Fruit fly (Drosophila melanogaster) whole organism, embryonic: ENCODE measurements around the gene mRpS31.

Experiments used
- Antp ChIP-seq: fragments of 200-800 bp; sonication (Bioruptor generic); optimal IDR thresholded peaks from 3 replicates; lab custom pipeline; 2016; ENCODE audit warnings: missing biosample characterization, missing genetic modification characterization
- C15 ChIP-seq: fragments of 200-800 bp; sonication (Bioruptor generic); IDR thresholded peaks from 3 replicates; pipeline ENCODE4 v1.3.6; 2022; ENCODE audit warnings: missing biosample characterization, missing genetic modification characterization
- CG1024 ChIP-seq: fragments of 200-800 bp; sonication (Bioruptor generic); IDR thresholded peaks from 2 replicates; pipeline ENCODE4 v1.3.6; 2022; ENCODE audit warnings: missing biosample characterization, missing genetic modification characterization
- CG10267 ChIP-seq: fragments of 200-800 bp; sonication (Bioruptor generic); optimal IDR thresholded peaks from 2 replicates; lab custom pipeline; 2018; ENCODE audit warnings: missing biosample characterization, mild to moderate bottlenecking, missing genetic modification characterization, moderate library complexity
- CG10321 ChIP-seq: fragments of 200-800 bp; sonication (Bioruptor generic); IDR thresholded peaks from 2 replicates; pipeline ENCODE4 v1.3.6; 2022; ENCODE audit warnings: missing biosample characterization, missing genetic modification characterization
- CG10543 ChIP-seq: fragments of 200-800 bp; sonication (Bioruptor generic); optimal IDR thresholded peaks from 3 replicates; lab custom pipeline; 2017; ENCODE audit warnings: missing biosample characterization, mild to moderate bottlenecking, missing genetic modification characterization, moderate library complexity
- CG12769 ChIP-seq: fragments of 200-800 bp; sonication (Bioruptor generic); optimal IDR thresholded peaks from 2 replicates; lab custom pipeline; 2019; ENCODE audit warnings: missing biosample characterization, mild to moderate bottlenecking, missing genetic modification characterization, moderate library complexity
- CG14860 ChIP-seq: fragments of 200-800 bp; sonication (Bioruptor generic); IDR thresholded peaks from 3 replicates; pipeline ENCODE4 v1.3.6; 2022; ENCODE audit warnings: missing biosample characterization, missing genetic modification characterization; ENCODE audit not compliant: partially characterized antibody
- CG1647 ChIP-seq: fragments of 200-800 bp; sonication (Bioruptor generic); optimal IDR thresholded peaks from 3 replicates; lab custom pipeline; 2016; ENCODE audit warnings: missing biosample characterization, missing genetic modification characterization
- CG18764 ChIP-seq: fragments of 200-800 bp; sonication (Bioruptor generic); optimal IDR thresholded peaks from 3 replicates; lab custom pipeline; 2016; ENCODE audit warnings: missing biosample characterization, missing genetic modification characterization
- CG2120 ChIP-seq: fragments of 200-800 bp; sonication (Bioruptor generic); optimal IDR thresholded peaks from 3 replicates; lab custom pipeline; 2016; ENCODE audit warnings: missing biosample characterization, missing genetic modification characterization
- CG30403 ChIP-seq: fragments of 200-800 bp; sonication (Bioruptor generic); optimal IDR thresholded peaks from 3 replicates; lab custom pipeline; 2016; ENCODE audit warnings: missing biosample characterization, missing genetic modification characterization
- CG31441 ChIP-seq: fragments of 200-800 bp; sonication (Bioruptor generic); IDR thresholded peaks from 2 replicates; pipeline ENCODE4 v1.3.6; 2022; ENCODE audit warnings: missing biosample characterization, missing genetic modification characterization
- CG32772 ChIP-seq: fragments of 200-800 bp; sonication (Bioruptor generic); IDR thresholded peaks from 2 replicates; pipeline ENCODE4 v1.3.6; 2022; ENCODE audit warnings: missing biosample characterization, missing genetic modification characterization
- CG33213 ChIP-seq: fragments of 200-800 bp; sonication (Bioruptor generic); optimal IDR thresholded peaks from 3 replicates; lab custom pipeline; 2016; ENCODE audit warnings: missing biosample characterization, missing genetic modification characterization
- CG3995 ChIP-seq: fragments of 200-800 bp; sonication (Bioruptor generic); optimal IDR thresholded peaks from 3 replicates; lab custom pipeline; 2016; ENCODE audit warnings: missing biosample characterization, missing genetic modification characterization
- CG4820 ChIP-seq: fragments of 200-800 bp; sonication (Bioruptor generic); optimal IDR thresholded peaks from 3 replicates; lab custom pipeline; 2016; ENCODE audit warnings: missing biosample characterization, missing genetic modification characterization
- CG5953 ChIP-seq: fragments of 200-800 bp; sonication (Bioruptor generic); IDR thresholded peaks from 2 replicates; pipeline ENCODE4 v1.3.6; 2022; ENCODE audit warnings: missing biosample characterization, missing genetic modification characterization
- CG7786 ChIP-seq: fragments of 200-800 bp; sonication (Bioruptor generic); optimal IDR thresholded peaks from 2 replicates; lab custom pipeline; 2016; ENCODE audit warnings: missing biosample characterization, missing genetic modification characterization
- CG8290 ChIP-seq, 3 experiments: fragments of 200-800 bp; sonication (Bioruptor generic); optimal IDR thresholded peaks; 2 replicates each; lab custom pipeline; 2016 to 2019; ENCODE audit warnings: missing biosample characterization in 3 of 3, missing genetic modification characterization in 3 of 3, mild to moderate bottlenecking in 2 of 3, moderate library complexity in 1 of 3
- CG8944 ChIP-seq: fragments of 200-800 bp; sonication (Bioruptor generic); optimal IDR thresholded peaks from 3 replicates; lab custom pipeline; 2016; ENCODE audit warnings: missing biosample characterization, missing genetic modification characterization
- CG9817 ChIP-seq: fragments of 200-800 bp; sonication (Bioruptor generic); optimal IDR thresholded peaks from 2 replicates; lab custom pipeline; 2018; ENCODE audit warnings: missing biosample characterization, mild to moderate bottlenecking, missing genetic modification characterization, moderate library complexity
- CG9932 ChIP-seq: fragments of 200-800 bp; sonication (Bioruptor generic); IDR thresholded peaks from 2 replicates; pipeline ENCODE4 v1.3.6; 2022; ENCODE audit warnings: missing biosample characterization, missing genetic modification characterization
- Doc2 ChIP-seq: fragments of 200-800 bp; sonication (Bioruptor generic); IDR thresholded peaks from 2 replicates; pipeline ENCODE4 v1.3.6; 2022; ENCODE audit warnings: missing biosample characterization, missing genetic modification characterization
- Fer1 ChIP-seq: fragments of 200-800 bp; sonication (Bioruptor generic); optimal IDR thresholded peaks from 2 replicates; lab custom pipeline; 2017; ENCODE audit warnings: missing biosample characterization, mild to moderate bottlenecking, missing genetic modification characterization
- Hr39 ChIP-seq: fragments of >200 bp; optimal IDR thresholded peaks from 2 replicates; lab custom pipeline; 2017
- Neu2 ChIP-seq: fragments of 200-800 bp; sonication (Bioruptor generic); optimal IDR thresholded peaks from 3 replicates; lab custom pipeline; 2016; ENCODE audit warnings: missing biosample characterization, missing genetic modification characterization, borderline replicate concordance
- PHDP ChIP-seq: fragments of 200-800 bp; sonication (Bioruptor generic); optimal IDR thresholded peaks from 3 replicates; lab custom pipeline; 2018; ENCODE audit warnings: missing biosample characterization, mild to moderate bottlenecking, missing genetic modification characterization, moderate library complexity
- Sox102F ChIP-seq: fragments of 200-800 bp; sonication (Bioruptor generic); optimal IDR thresholded peaks from 2 replicates; lab custom pipeline; 2018; ENCODE audit warnings: missing biosample characterization, mild to moderate bottlenecking, missing genetic modification characterization, moderate library complexity
- Spps ChIP-seq: fragments of 200-800 bp; sonication (Bioruptor generic); optimal IDR thresholded peaks from 2 replicates; lab custom pipeline; 2018; ENCODE audit warnings: missing biosample characterization, mild to moderate bottlenecking, missing genetic modification characterization
- ap ChIP-seq: fragments of 200-800 bp; sonication (Bioruptor generic); IDR thresholded peaks from 2 replicates; pipeline ENCODE4 v1.3.6; 2022; ENCODE audit warnings: missing biosample characterization, missing genetic modification characterization
- az2 ChIP-seq: fragments of 200-800 bp; sonication (Bioruptor generic); optimal IDR thresholded peaks from 3 replicates; lab custom pipeline; 2016; ENCODE audit warnings: missing biosample characterization, missing genetic modification characterization
- bab2 ChIP-seq: fragments of 200-800 bp; sonication (Bioruptor generic); optimal IDR thresholded peaks from 2 replicates; lab custom pipeline; 2016; ENCODE audit warnings: missing biosample characterization, missing genetic modification characterization
- chif ChIP-seq, 2 experiments: fragments of 200-800 bp; sonication (Bioruptor generic); optimal IDR thresholded peaks; 3 replicates each; lab custom pipeline; 2016; ENCODE audit warnings: missing biosample characterization in 2 of 2, missing genetic modification characterization in 2 of 2
- chm ChIP-seq: fragments of 200-800 bp; sonication (Bioruptor generic); IDR thresholded peaks from 2 replicates; pipeline ENCODE4 v1.3.6; 2022; ENCODE audit warnings: missing biosample characterization, missing genetic modification characterization
- corto ChIP-seq: fragments of 200-800 bp; sonication (Bioruptor generic); optimal IDR thresholded peaks from 2 replicates; lab custom pipeline; 2016; ENCODE audit warnings: missing biosample characterization, mild to moderate bottlenecking, missing genetic modification characterization, moderate library complexity
- danr ChIP-seq: fragments of 200-800 bp; sonication (Bioruptor generic); IDR thresholded peaks from 2 replicates; pipeline ENCODE4 v1.3.6; 2022; ENCODE audit warnings: missing biosample characterization, missing genetic modification characterization
- gem ChIP-seq: fragments of 200-800 bp; sonication (Bioruptor generic); optimal IDR thresholded peaks from 2 replicates; lab custom pipeline; 2019; ENCODE audit warnings: missing biosample characterization, mild to moderate bottlenecking, missing genetic modification characterization, moderate library complexity
- ind ChIP-seq: fragments of 200-800 bp; sonication (Bioruptor generic); optimal IDR thresholded peaks from 3 replicates; lab custom pipeline; 2016; ENCODE audit warnings: missing biosample characterization, missing genetic modification characterization
- jumu ChIP-seq: fragments of 200-800 bp; sonication (Bioruptor generic); optimal IDR thresholded peaks from 3 replicates; lab custom pipeline; 2016; ENCODE audit warnings: missing biosample characterization, missing genetic modification characterization
- lov ChIP-seq, 2 experiments: fragments of 200-800 bp in 1 of 2; fragments of >200 bp in 1 of 2; sonication (Bioruptor generic) in 1 of 2; IDR thresholded peaks in 1 of 2; optimal IDR thresholded peaks in 1 of 2; 2 replicates in 1 of 2; 3 replicates in 1 of 2; pipeline versions ENCODE4 v1.3.6 to Lab custom; 2017 to 2022; ENCODE audit warnings: missing biosample characterization in 1 of 2, missing genetic modification characterization in 1 of 2
- nerfin-1 ChIP-seq: fragments of 200-800 bp; sonication (Bioruptor generic); optimal IDR thresholded peaks from 3 replicates; lab custom pipeline; 2019; ENCODE audit warnings: missing biosample characterization, mild to moderate bottlenecking, missing genetic modification characterization, moderate library complexity
- ranshi ChIP-seq: fragments of 200-800 bp; sonication (Bioruptor generic); IDR thresholded peaks from 2 replicates; pipeline ENCODE4 v1.3.6; 2022; ENCODE audit warnings: missing biosample characterization, missing genetic modification characterization
- ro ChIP-seq: fragments of 200-800 bp; sonication (Bioruptor generic); IDR thresholded peaks from 2 replicates; pipeline ENCODE4 v1.3.6; 2022; ENCODE audit warnings: missing biosample characterization, missing genetic modification characterization
- sima ChIP-seq: fragments of 200-800 bp; sonication (Bioruptor generic); optimal IDR thresholded peaks from 2 replicates; lab custom pipeline; 2016; ENCODE audit warnings: missing biosample characterization, missing genetic modification characterization
- sqz ChIP-seq: fragments of 200-800 bp; sonication (Bioruptor generic); optimal IDR thresholded peaks from 3 replicates; lab custom pipeline; 2018; ENCODE audit warnings: missing biosample characterization, mild to moderate bottlenecking, missing genetic modification characterization
- tna ChIP-seq: fragments of 200-800 bp; sonication (Bioruptor generic); IDR thresholded peaks from 2 replicates; pipeline ENCODE4 v1.3.6; 2022; ENCODE audit warnings: missing biosample characterization, missing genetic modification characterization; ENCODE audit not compliant: partially characterized antibody
- unpg ChIP-seq: fragments of 200-800 bp; sonication (Bioruptor generic); optimal IDR thresholded peaks from 3 replicates; lab custom pipeline; 2018; ENCODE audit warnings: missing biosample characterization, mild to moderate bottlenecking, missing genetic modification characterization, moderate library complexity
- wdn ChIP-seq: fragments of 200-800 bp; sonication (Bioruptor generic); IDR thresholded peaks from 2 replicates; pipeline ENCODE4 v1.3.6; 2022; ENCODE audit warnings: missing biosample characterization, missing genetic modification characterization

The mRpS31 gene

dm6 chr3L:16045083-16045830, 40.3 kb downstream of the mRpS31 start (continued):
- TF ChIP-seq unpg (GFP tag; lab: Kevin White, UChicago) (peak; percentile 73), CG14860 (GFP tag; lab: Robert Waterston, UW) (no peak), jumu (no peak), az2 (GFP tag; lab: Kevin White, UChicago) (no peak), gem (tag; lab: Kevin White, UChicago) (peak; percentile 84), corto (GFP tag; lab: Kevin White, UChicago) (no peak), ap (GFP tag; lab: Robert Waterston, UW) (peak; percentile 36), sqz (no peak), CG10321 (GFP tag; lab: Robert Waterston, UW) (no peak), CG10543 (no peak), Neu2 (GFP tag; lab: Kevin White, UChicago) (no peak), CG8290 (GFP tag; optimal IDR thresholded peaks at IDR 0.05; lab: Kevin White, UChicago) (no peak), CG8290 (tag; optimal IDR thresholded peaks at IDR 0.05; lab: Kevin White, UChicago) (peak in 1 of 2 experiments; percentile 44), Hr39 (lab: Kevin White, UChicago) (no peak), sima (GFP tag; lab: Kevin White, UChicago) (no peak), Antp (GFP tag; lab: Kevin White, UChicago) (no peak), bab2 (GFP tag; lab: Kevin White, UChicago) (no peak), chif (GFP tag; optimal IDR thresholded peaks at IDR 0.05; lab: Kevin White, UChicago) (no peak), C15 (GFP tag; lab: Robert Waterston, UW) (0 out of 3 replicates have a peak, but pooled peaks have one; percentile 21), PHDP (tag; lab: Kevin White, UChicago) (peak; percentile 58), CG32772 (GFP tag; lab: Robert Waterston, UW) (peak; percentile 11; the same call in 1 of the 2 replicates), ro (GFP tag; lab: Robert Waterston, UW) (no peak), danr (GFP tag; lab: Robert Waterston, UW) (no peak), CG8944 (GFP tag; lab: Kevin White, UChicago) (no peak), tna (GFP tag; lab: Robert Waterston, UW) (no peak), CG33213 (no peak), wdn (peak; percentile 53; the same call in 1 of the 2 replicates), lov (optimal IDR thresholded peaks at IDR 0.05; lab: Kevin White, UChicago) (no peak), lov (GFP tag; IDR thresholded peaks at IDR 0.05; lab: Robert Waterston, UW) (0 out of 3 replicates have a peak, but pooled peaks have one; percentile 30), CG12769 (no peak), Sox102F (GFP tag; lab: Kevin White, UChicago) (peak; percentile 64), ind (no peak), CG4820 (GFP tag; lab: Kevin White, UChicago) (no peak), CG3995 (GFP tag; lab: Kevin White, UChicago) (no peak), Doc2 (GFP tag; lab: Robert Waterston, UW) (no peak), CG10267 (tag; lab: Kevin White, UChicago) (peak; percentile 38), CG9817 (tag; lab: Kevin White, UChicago) (no peak), CG18764 (GFP tag; lab: Kevin White, UChicago) (no peak), CG31441 (GFP tag; lab: Robert Waterston, UW) (peak; percentile 61), CG9932 (GFP tag; lab: Robert Waterston, UW) (peak; percentile 26; the same call in 1 of the 2 replicates), CG5953 (GFP tag; lab: Robert Waterston, UW) (no peak), ranshi (GFP tag; lab: Robert Waterston, UW) (peak; percentile 52), CG7786 (GFP tag; lab: Kevin White, UChicago) (no peak), CG2120 (GFP tag; lab: Kevin White, UChicago) (no peak), Fer1 (GFP tag; lab: Kevin White, UChicago) (no peak), chm (GFP tag; lab: Robert Waterston, UW) (no peak), CG1647 (GFP tag; lab: Kevin White, UChicago) (no peak), nerfin-1 (peak; percentile 28), CG30403 (GFP tag; lab: Kevin White, UChicago) (peak; percentile 36), Spps (no peak), CG1024 (GFP tag; lab: Robert Waterston, UW) (0 out of 2 replicates have a peak, but pooled peaks have one; percentile 25)
